Fruit fly (Drosophila melanogaster): ENCODE data around the gene CG11986.

- no peak for TF ChIP-seq insv (optimal IDR thresholded peaks at IDR 0.05)
- TF ChIP-seq psq (optimal IDR thresholded peaks at IDR 0.05), result no peak
- no peak for TF ChIP-seq Myc (optimal IDR thresholded peaks at IDR 0.05)
- no peak for TF ChIP-seq ttk (optimal IDR thresholded peaks at IDR 0.05)
Measured at dm6 chr3R:9051937-9052680, 36.9 kb downstream of the CG11986 start, which contains the start of gene Kdm2.
